Fruit fly (Drosophila melanogaster) whole organism, embryonic: ENCODE measurements around the gene RabGGTa.

ENCODE experiments used
- Aef1 ChIP-seq: fragments of 200-800 bp; sonication (Bioruptor generic); IDR thresholded peaks from 3 replicates; pipeline ENCODE4 v1.3.6; 2022; ENCODE audit warnings: missing biosample characterization, missing genetic modification characterization
- Antp ChIP-seq: fragments of 200-800 bp; sonication (Bioruptor generic); optimal IDR thresholded peaks from 3 replicates; lab custom pipeline; 2016; ENCODE audit warnings: missing biosample characterization, missing genetic modification characterization
- CG10274 ChIP-seq: fragments of 200-800 bp; sonication (Bioruptor generic); optimal IDR thresholded peaks from 3 replicates; lab custom pipeline; 2017; ENCODE audit warnings: missing biosample characterization, mild to moderate bottlenecking, missing genetic modification characterization
- CG12155 ChIP-seq: fragments of 200-800 bp; sonication (Bioruptor generic); optimal IDR thresholded peaks from 3 replicates; lab custom pipeline; 2016; ENCODE audit warnings: missing biosample characterization, missing genetic modification characterization
- CG13287 ChIP-seq: fragments of 200-800 bp; sonication (Bioruptor generic); IDR thresholded peaks from 2 replicates; pipeline ENCODE4 v1.3.6; 2022; ENCODE audit warnings: missing biosample characterization, missing genetic modification characterization; ENCODE audit not compliant: partially characterized antibody
- CG13624 ChIP-seq: fragments of 200-800 bp; sonication (Bioruptor generic); optimal IDR thresholded peaks from 2 replicates; lab custom pipeline; 2016; ENCODE audit warnings: missing biosample characterization, missing genetic modification characterization
- CG14014 ChIP-seq: fragments of 200-800 bp; sonication (Bioruptor generic); IDR thresholded peaks from 2 replicates; pipeline ENCODE4 v1.3.6; 2022; ENCODE audit warnings: missing biosample characterization, missing genetic modification characterization
- CG14050 ChIP-seq: fragments of 200-800 bp; sonication (Bioruptor generic); IDR thresholded peaks from 3 replicates; pipeline ENCODE4 v1.3.6; 2022; ENCODE audit warnings: missing biosample characterization, missing genetic modification characterization
- CG17361 ChIP-seq: fragments of 200-800 bp; sonication (Bioruptor generic); IDR thresholded peaks from 3 replicates; pipeline ENCODE4 v1.3.6; 2022; ENCODE audit warnings: missing biosample characterization, missing genetic modification characterization
- CG1832 ChIP-seq: fragments of 200-800 bp; sonication (Bioruptor generic); optimal IDR thresholded peaks from 2 replicates; lab custom pipeline; 2017; ENCODE audit warnings: missing biosample characterization, mild to moderate bottlenecking, missing genetic modification characterization, inconsistent platforms
- CG2116 ChIP-seq: fragments of 200-800 bp; sonication (Bioruptor generic); optimal IDR thresholded peaks from 3 replicates; lab custom pipeline; 2018; ENCODE audit warnings: missing biosample characterization, mild to moderate bottlenecking, missing genetic modification characterization
- CG2120 ChIP-seq: fragments of 200-800 bp; sonication (Bioruptor generic); optimal IDR thresholded peaks from 3 replicates; lab custom pipeline; 2016; ENCODE audit warnings: missing biosample characterization, missing genetic modification characterization
- CG3163 ChIP-seq: fragments of 200-800 bp; sonication (Bioruptor generic); optimal IDR thresholded peaks from 3 replicates; lab custom pipeline; 2016; ENCODE audit warnings: missing biosample characterization, missing genetic modification characterization
- CG34224 ChIP-seq: fragments of 200-800 bp; sonication (Bioruptor generic); IDR thresholded peaks from 3 replicates; pipeline ENCODE4 v1.3.6; 2022; ENCODE audit warnings: missing biosample characterization, missing genetic modification characterization; ENCODE audit not compliant: partially characterized antibody
- CG8089 ChIP-seq: fragments of 200-800 bp; sonication (Bioruptor generic); optimal IDR thresholded peaks from 3 replicates; lab custom pipeline; 2016; ENCODE audit warnings: missing biosample characterization, missing genetic modification characterization
- CG8290 ChIP-seq, 3 experiments: fragments of 200-800 bp; sonication (Bioruptor generic); optimal IDR thresholded peaks; 2 replicates each; lab custom pipeline; 2016 to 2019; ENCODE audit warnings: missing biosample characterization in 3 of 3, missing genetic modification characterization in 3 of 3, mild to moderate bottlenecking in 2 of 3, moderate library complexity in 1 of 3
- CG8944 ChIP-seq: fragments of 200-800 bp; sonication (Bioruptor generic); optimal IDR thresholded peaks from 3 replicates; lab custom pipeline; 2016; ENCODE audit warnings: missing biosample characterization, missing genetic modification characterization
- Fer1 ChIP-seq: fragments of 200-800 bp; sonication (Bioruptor generic); optimal IDR thresholded peaks from 2 replicates; lab custom pipeline; 2017; ENCODE audit warnings: missing biosample characterization, mild to moderate bottlenecking, missing genetic modification characterization
- Mad ChIP-seq: fragments of 200-800 bp; sonication (Bioruptor generic); optimal IDR thresholded peaks from 2 replicates; lab custom pipeline; 2016; ENCODE audit warnings: missing biosample characterization, missing genetic modification characterization
- Six4 ChIP-seq: fragments of 200-800 bp; sonication (Bioruptor generic); optimal IDR thresholded peaks from 2 replicates; lab custom pipeline; 2016; ENCODE audit warnings: missing biosample characterization, missing genetic modification characterization
- Spps ChIP-seq: fragments of 200-800 bp; sonication (Bioruptor generic); optimal IDR thresholded peaks from 2 replicates; lab custom pipeline; 2018; ENCODE audit warnings: missing biosample characterization, mild to moderate bottlenecking, missing genetic modification characterization
- Stat92E ChIP-seq, 3 experiments: fragments of >200 bp in 2 of 3; fragments of 200-800 bp in 1 of 3; sonication (Bioruptor generic) in 1 of 3; optimal IDR thresholded peaks; 2 replicates each; lab custom pipeline; 2017 to 2019; ENCODE audit warnings: missing biosample characterization in 3 of 3, missing genetic modification characterization in 3 of 3, mild to moderate bottlenecking in 1 of 3, moderate library complexity in 1 of 3
- Taf1 ChIP-seq: fragments of 200-800 bp; sonication (Bioruptor generic); IDR thresholded peaks from 2 replicates; pipeline ENCODE4 v1.3.6; 2022; ENCODE audit warnings: missing biosample characterization, missing genetic modification characterization
- ac ChIP-seq: fragments of 200-800 bp; sonication (Bioruptor generic); optimal IDR thresholded peaks from 3 replicates; lab custom pipeline; 2017; ENCODE audit warnings: missing biosample characterization, mild to moderate bottlenecking, missing genetic modification characterization
- aop ChIP-seq: fragments of 200-800 bp; sonication (Bioruptor generic); IDR thresholded peaks from 2 replicates; pipeline ENCODE4 v1.3.6; 2022; ENCODE audit warnings: missing biosample characterization, missing genetic modification characterization
- bigmax ChIP-seq: fragments of 200-800 bp; sonication (Bioruptor generic); optimal IDR thresholded peaks from 2 replicates; lab custom pipeline; 2018; ENCODE audit warnings: missing biosample characterization, mild to moderate bottlenecking, missing genetic modification characterization
- chinmo ChIP-seq: fragments of 200-800 bp; sonication (Bioruptor generic); IDR thresholded peaks from 4 replicates; pipeline ENCODE4 v1.3.6; 2022; ENCODE audit warnings: missing biosample characterization, missing genetic modification characterization; ENCODE audit not compliant: partially characterized antibody
- crc ChIP-seq: fragments of 200-800 bp; sonication (Bioruptor generic); optimal IDR thresholded peaks from 2 replicates; lab custom pipeline; 2016; ENCODE audit warnings: missing biosample characterization, missing genetic modification characterization
- da ChIP-seq: fragments of 200-800 bp; sonication (Bioruptor generic); optimal IDR thresholded peaks from 2 replicates; lab custom pipeline; 2016; ENCODE audit warnings: missing biosample characterization, missing genetic modification characterization
- fd3F ChIP-seq: fragments of 200-800 bp; sonication (Bioruptor generic); optimal IDR thresholded peaks from 2 replicates; lab custom pipeline; 2018; ENCODE audit warnings: missing biosample characterization, mild to moderate bottlenecking, missing genetic modification characterization, moderate library complexity
- gcm ChIP-seq: fragments of 200-800 bp; sonication (Bioruptor generic); optimal IDR thresholded peaks from 2 replicates; lab custom pipeline; 2019; ENCODE audit warnings: missing biosample characterization, mild to moderate bottlenecking, missing genetic modification characterization, moderate library complexity
- grn ChIP-seq: fragments of 200-800 bp; sonication (Bioruptor generic); optimal IDR thresholded peaks from 3 replicates; lab custom pipeline; 2017; ENCODE audit warnings: missing biosample characterization, missing genetic modification characterization
- kay ChIP-seq: fragments of 200-800 bp; sonication (Bioruptor generic); optimal IDR thresholded peaks from 2 replicates; lab custom pipeline; 2016; ENCODE audit warnings: missing biosample characterization, missing genetic modification characterization
- nmo ChIP-seq: fragments of 200-800 bp; sonication (Bioruptor generic); optimal IDR thresholded peaks from 2 replicates; lab custom pipeline; 2018; ENCODE audit warnings: missing biosample characterization, mild to moderate bottlenecking, missing genetic modification characterization, moderate library complexity
- pfk ChIP-seq: fragments of 200-800 bp; sonication (Bioruptor generic); optimal IDR thresholded peaks from 2 replicates; lab custom pipeline; 2018; ENCODE audit warnings: missing biosample characterization, mild to moderate bottlenecking, missing genetic modification characterization, moderate library complexity
- phol ChIP-seq: fragments of 200-800 bp; sonication (Bioruptor generic); optimal IDR thresholded peaks from 3 replicates; lab custom pipeline; 2018; ENCODE audit warnings: missing biosample characterization, mild to moderate bottlenecking, missing genetic modification characterization, moderate library complexity
- pita ChIP-seq: fragments of 200-800 bp; sonication (Bioruptor generic); optimal IDR thresholded peaks from 2 replicates; lab custom pipeline; 2017; ENCODE audit warnings: missing biosample characterization, mild to moderate bottlenecking, missing genetic modification characterization
- prd ChIP-seq, 3 experiments: fragments of >200 bp in 2 of 3; fragments of 200-800 bp in 1 of 3; sonication (Bioruptor generic) in 1 of 3; optimal IDR thresholded peaks in 2 of 3; IDR thresholded peaks in 1 of 3; 2 replicates in 2 of 3; 3 replicates in 1 of 3; pipeline versions ENCODE4 v1.3.6 to Lab custom; 2017 to 2022; ENCODE audit warnings: missing biosample characterization in 1 of 3, missing genetic modification characterization in 1 of 3
- psq ChIP-seq: fragments of 200-800 bp; sonication (Bioruptor generic); optimal IDR thresholded peaks from 2 replicates; lab custom pipeline; 2017; ENCODE audit warnings: missing biosample characterization, missing genetic modification characterization
- pum ChIP-seq: fragments of 200-800 bp; sonication (Bioruptor generic); optimal IDR thresholded peaks from 2 replicates; lab custom pipeline; 2016; ENCODE audit warnings: missing biosample characterization, missing genetic modification characterization
- rib ChIP-seq: fragments of 200-800 bp; sonication (Bioruptor generic); IDR thresholded peaks from 2 replicates; pipeline ENCODE4 v1.3.6; 2022; ENCODE audit warnings: missing biosample characterization, missing genetic modification characterization
- sc ChIP-seq, 3 experiments: fragments of >200 bp in 2 of 3; fragments of 200-800 bp in 1 of 3; sonication (Bioruptor generic) in 1 of 3; optimal IDR thresholded peaks; 2 replicates in 2 of 3; 3 replicates in 1 of 3; lab custom pipeline; 2017; ENCODE audit warnings: mild to moderate bottlenecking in 1 of 3, missing biosample characterization in 1 of 3, missing genetic modification characterization in 1 of 3, missing genetic modification reagents in 1 of 3
- seq ChIP-seq: fragments of 200-800 bp; sonication (Bioruptor generic); IDR thresholded peaks from 2 replicates; pipeline ENCODE4 v1.3.6; 2022; ENCODE audit warnings: missing biosample characterization, missing genetic modification characterization
- slou ChIP-seq: fragments of 200-800 bp; sonication (Bioruptor generic); optimal IDR thresholded peaks from 3 replicates; lab custom pipeline; 2016; ENCODE audit warnings: missing biosample characterization, missing genetic modification characterization
- so ChIP-seq: fragments of 200-800 bp; sonication (Bioruptor generic); IDR thresholded peaks from 3 replicates; pipeline ENCODE4 v1.3.6; 2022; ENCODE audit warnings: missing biosample characterization, missing genetic modification characterization
- sr ChIP-seq: fragments of 200-800 bp; sonication (Bioruptor generic); IDR thresholded peaks from 3 replicates; pipeline ENCODE4 v1.3.6; 2022; ENCODE audit warnings: missing biosample characterization, missing genetic modification characterization
- tup ChIP-seq: fragments of 200-800 bp; sonication (Bioruptor generic); optimal IDR thresholded peaks from 2 replicates; lab custom pipeline; 2016; ENCODE audit warnings: missing biosample characterization, mild to moderate bottlenecking, missing genetic modification characterization, moderate library complexity
- zen2 ChIP-seq: fragments of 200-800 bp; sonication (Bioruptor generic); IDR thresholded peaks from 3 replicates; pipeline ENCODE4 v1.3.6; 2022; ENCODE audit warnings: missing biosample characterization, missing genetic modification characterization; ENCODE audit not compliant: partially characterized antibody
- zfh1 ChIP-seq: fragments of 200-800 bp; sonication (Bioruptor generic); IDR thresholded peaks from 3 replicates; pipeline ENCODE4 v1.3.6; 2022; ENCODE audit warnings: missing biosample characterization, missing genetic modification characterization

Gene RabGGTa

dm6 chr3R:5108034-5108433 is 19.9 kb upstream of the RabGGTa start (continued):
- peak in 1 of 3 experiments; percentile 83 for TF ChIP-seq Stat92E (GFP tag; optimal IDR thresholded peaks at IDR 0.05; lab: Kevin White, UChicago)
- TF ChIP-seq CG12155 (GFP tag; lab: Kevin White, UChicago), result peak; percentile 34
- TF ChIP-seq CG14050, result no peak; the same call in 2 of the 3 replicates
- peak; percentile 81 for TF ChIP-seq Spps (tag; lab: Kevin White, UChicago)
- peak; percentile 56 for TF ChIP-seq pum (GFP tag; lab: Kevin White, UChicago)
- TF ChIP-seq sr (GFP tag; lab: Robert Waterston, UW), result peak; percentile 49; the same call in 1 of the 3 replicates
- peak; percentile 73 for TF ChIP-seq CG10274 (GFP tag; lab: Kevin White, UChicago)
- TF ChIP-seq phol (tag; lab: Kevin White, UChicago), result peak; percentile 50
- TF ChIP-seq nmo, result peak; percentile 64
- peak; percentile 56 for TF ChIP-seq Six4 (GFP tag; lab: Kevin White, UChicago)
- no peak for TF ChIP-seq pita (GFP tag; lab: Kevin White, UChicago)
- TF ChIP-seq Mad (GFP tag; lab: Kevin White, UChicago), result peak; percentile 60
- TF ChIP-seq aop, result no peak
- TF ChIP-seq CG34224 (GFP tag; lab: Robert Waterston, UW), result no peak
- peak; percentile 87 for TF ChIP-seq CG8290 (GFP tag; optimal IDR thresholded peaks at IDR 0.05; lab: Kevin White, UChicago)
- peak; percentile 94 for TF ChIP-seq CG8290 (tag; optimal IDR thresholded peaks at IDR 0.05; lab: Kevin White, UChicago)
- peak; percentile 64 for TF ChIP-seq pfk
- peak; percentile 69 for TF ChIP-seq grn
- TF ChIP-seq rib (GFP tag; lab: Robert Waterston, UW), result peak; percentile 67; the same call in 1 of the 2 replicates
- peak; percentile 74 for TF ChIP-seq CG3163
- TF ChIP-seq CG14014 (GFP tag; lab: Robert Waterston, UW), result peak; percentile 80; the same call in 1 of the 2 replicates
- TF ChIP-seq CG13287 (GFP tag; lab: Robert Waterston, UW), result no peak
- peak; percentile 81; the same call in 2 of the 3 replicates for TF ChIP-seq so (GFP tag; lab: Robert Waterston, UW)
- TF ChIP-seq Aef1 (GFP tag; lab: Robert Waterston, UW), result no peak
- TF ChIP-seq prd (optimal IDR thresholded peaks at IDR 0.05; lab: Kevin White, UChicago), result no peak
- TF ChIP-seq prd (GFP tag; IDR thresholded peaks at IDR 0.05; lab: Robert Waterston, UW), result peak; percentile 9; the same call in 1 of the 3 replicates
- TF ChIP-seq zen2 (GFP tag; lab: Robert Waterston, UW), result no peak
- TF ChIP-seq CG2116, result peak; percentile 63
- TF ChIP-seq da (GFP tag; lab: Kevin White, UChicago), result peak; percentile 67
- peak; percentile 92 for TF ChIP-seq Fer1 (GFP tag; lab: Kevin White, UChicago)
- TF ChIP-seq CG2120, result peak; percentile 80
- peak; percentile 65 for TF ChIP-seq bigmax (GFP tag; lab: Kevin White, UChicago)
- peak; percentile 73 for TF ChIP-seq CG8944 (GFP tag; lab: Kevin White, UChicago)
- peak; percentile 89 for TF ChIP-seq CG17361 (GFP tag; lab: Robert Waterston, UW)
- TF ChIP-seq chinmo (GFP tag; lab: Robert Waterston, UW), result no peak
- peak; percentile 81 for TF ChIP-seq crc
- TF ChIP-seq CG8089 (GFP tag; lab: Kevin White, UChicago), result peak; percentile 89
- TF ChIP-seq Taf1 (GFP tag; lab: Robert Waterston, UW), result no peak
- peak; percentile 89 for TF ChIP-seq tup (GFP tag; lab: Kevin White, UChicago)
- TF ChIP-seq seq (GFP tag; lab: Robert Waterston, UW), result peak; percentile 65
- TF ChIP-seq slou (GFP tag; lab: Kevin White, UChicago), result peak; percentile 77
- TF ChIP-seq psq (GFP tag; lab: Kevin White, UChicago), result peak; percentile 68
- TF ChIP-seq sc (optimal IDR thresholded peaks at IDR 0.05; lab: Kevin White, UChicago), result no peak
- TF ChIP-seq sc (GFP tag; optimal IDR thresholded peaks at IDR 0.05; lab: Kevin White, UChicago), result peak; percentile 95
- TF ChIP-seq zfh1 (GFP tag; lab: Robert Waterston, UW), result peak; percentile 80
- peak; percentile 97 for TF ChIP-seq ac (GFP tag; lab: Kevin White, UChicago)
- TF ChIP-seq CG13624 (GFP tag; lab: Kevin White, UChicago), result peak; percentile 86
- TF ChIP-seq Antp (GFP tag; lab: Kevin White, UChicago), result peak; percentile 64
- peak; percentile 89 for TF ChIP-seq fd3F (GFP tag; lab: Kevin White, UChicago)
- TF ChIP-seq kay, result peak; percentile 61
- TF ChIP-seq gcm (GFP tag; lab: Kevin White, UChicago), result peak; percentile 92
- no peak for TF ChIP-seq CG1832 (GFP tag; lab: Kevin White, UChicago)
